Worm (Caenorhabditis elegans) whole organism, L3 larva: ENCODE results near the gene sre-2.

Experiments
- fkh-10 ChIP-seq: sonication (generic microtip); optimal IDR thresholded peaks from 2 replicates; lab custom pipeline; 2017; ENCODE audit warnings: missing biosample characterization, missing genetic modification reagents, missing genetic modification characterization
- sea-2 ChIP-seq: fragments of 150-350 bp; sonication (generic microtip); optimal IDR thresholded peaks from 4 replicates; lab custom pipeline; 2014; ENCODE audit warnings: missing biosample characterization, missing genetic modification reagents, missing genetic modification characterization
- unc-62 ChIP-seq: fragments of 150-350 bp; sonication (generic microtip); optimal IDR thresholded peaks from 4 replicates; lab custom pipeline; 2014; ENCODE audit warnings: missing biosample characterization, missing genetic modification reagents, missing genetic modification characterization
- zag-1 ChIP-seq: fragments of 150-350 bp; optimal IDR thresholded peaks from 2 replicates; lab custom pipeline; 2014; ENCODE audit warnings: missing biosample characterization, missing genetic modification characterization

DNA sequence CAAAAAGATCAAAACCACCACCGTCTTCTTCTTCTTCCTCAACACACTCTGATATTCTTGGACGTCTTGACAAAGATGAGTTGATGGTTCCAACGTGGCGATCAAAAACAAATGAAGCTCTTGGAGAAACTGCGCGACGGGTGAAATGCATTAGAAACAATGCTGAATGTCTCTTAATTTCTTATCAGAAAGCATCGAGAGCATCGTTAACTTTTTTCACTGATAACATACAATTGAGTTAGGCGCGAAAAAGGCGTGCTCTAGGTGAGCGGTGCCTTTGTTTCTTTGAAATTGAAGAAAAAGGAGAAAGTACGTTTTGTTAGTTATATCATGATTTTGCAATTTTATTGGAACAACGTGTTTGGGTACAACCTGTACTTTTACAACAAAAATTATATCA is 28.7 kb downstream of the sre-2 start, which contains the start of gene gpcp-2:
- no peak for TF ChIP-seq zag-1 (tag; lab: Kevin White, UChicago)
- no peak for TF ChIP-seq sea-2 (GFP tag; lab: Kevin White, UChicago)
- no peak for TF ChIP-seq fkh-10 (GFP tag; lab: Kevin White, UChicago)
- TF ChIP-seq unc-62 (GFP tag; lab: Kevin White, UChicago) = no peak
